Fruit fly (Drosophila melanogaster) whole organism, embryonic: ENCODE results near the gene senju.

Source experiments
- C15 ChIP-seq: fragments of 200-800 bp; sonication (Bioruptor generic); IDR thresholded peaks from 3 replicates; pipeline ENCODE4 v1.3.6; 2022; ENCODE audit warnings: missing biosample characterization, missing genetic modification characterization
- CG10543 ChIP-seq: fragments of 200-800 bp; sonication (Bioruptor generic); optimal IDR thresholded peaks from 3 replicates; lab custom pipeline; 2017; ENCODE audit warnings: missing biosample characterization, mild to moderate bottlenecking, missing genetic modification characterization, moderate library complexity
- CG11560 ChIP-seq: fragments of 200-800 bp; sonication (Bioruptor generic); IDR thresholded peaks from 3 replicates; pipeline ENCODE4 v1.3.6; 2022; ENCODE audit warnings: missing biosample characterization, missing genetic modification characterization
- CG12391 ChIP-seq: fragments of 200-800 bp; sonication (Bioruptor generic); optimal IDR thresholded peaks from 3 replicates; lab custom pipeline; 2018; ENCODE audit warnings: missing biosample characterization, mild to moderate bottlenecking, missing genetic modification characterization, moderate library complexity
- CG12659 ChIP-seq: fragments of 200-800 bp; sonication (Bioruptor generic); optimal IDR thresholded peaks from 3 replicates; lab custom pipeline; 2017; ENCODE audit warnings: mild to moderate bottlenecking, missing biosample characterization, missing genetic modification reagents, missing genetic modification characterization
- CG12769 ChIP-seq: fragments of 200-800 bp; sonication (Bioruptor generic); optimal IDR thresholded peaks from 2 replicates; lab custom pipeline; 2019; ENCODE audit warnings: missing biosample characterization, mild to moderate bottlenecking, missing genetic modification characterization, moderate library complexity
- CG15514 ChIP-seq: fragments of 200-800 bp; sonication (Bioruptor generic); optimal IDR thresholded peaks from 3 replicates; lab custom pipeline; 2017; ENCODE audit warnings: missing biosample characterization, missing genetic modification characterization, mild to moderate bottlenecking, moderate library complexity, missing genetic modification reagents
- CG16863 ChIP-seq: fragments of 200-800 bp; sonication (Bioruptor generic); optimal IDR thresholded peaks from 3 replicates; lab custom pipeline; 2016; ENCODE audit warnings: missing biosample characterization, missing genetic modification characterization
- CG32532 ChIP-seq: fragments of 200-800 bp; sonication (Bioruptor generic); IDR thresholded peaks from 2 replicates; pipeline ENCODE4 v1.3.6; 2022; ENCODE audit warnings: missing biosample characterization, missing genetic modification characterization
- CG32767 ChIP-seq: fragments of 200-800 bp; sonication (Bioruptor generic); IDR thresholded peaks from 2 replicates; pipeline ENCODE4 v1.3.6; 2022; ENCODE audit warnings: missing biosample characterization, missing genetic modification characterization
- CG34224 ChIP-seq: fragments of 200-800 bp; sonication (Bioruptor generic); IDR thresholded peaks from 3 replicates; pipeline ENCODE4 v1.3.6; 2022; ENCODE audit warnings: missing biosample characterization, missing genetic modification characterization; ENCODE audit not compliant: partially characterized antibody
- CG8089 ChIP-seq: fragments of 200-800 bp; sonication (Bioruptor generic); optimal IDR thresholded peaks from 3 replicates; lab custom pipeline; 2016; ENCODE audit warnings: missing biosample characterization, missing genetic modification characterization
- Deaf1 ChIP-seq: fragments of 200-800 bp; optimal IDR thresholded peaks from 3 replicates; lab custom pipeline; 2019; ENCODE audit warnings: missing biosample characterization, mild to moderate bottlenecking, missing genetic modification characterization, moderate library complexity
- Dref ChIP-seq: fragments of 200-800 bp; sonication (Bioruptor generic); IDR thresholded peaks from 2 replicates; pipeline ENCODE4 v1.3.6; 2022; ENCODE audit warnings: missing biosample characterization, missing genetic modification characterization
- Ets65A ChIP-seq: fragments of 200-800 bp; sonication (Bioruptor generic); peaks from one replicate; lab custom pipeline; 2016; ENCODE audit warnings: missing biosample characterization, missing genetic modification characterization
- Gug ChIP-seq: fragments of 200-800 bp; sonication (Bioruptor generic); IDR thresholded peaks from 4 replicates; pipeline ENCODE4 v1.3.6; 2022; ENCODE audit warnings: missing biosample characterization, missing genetic modification characterization
- Mad ChIP-seq: fragments of 200-800 bp; sonication (Bioruptor generic); optimal IDR thresholded peaks from 2 replicates; lab custom pipeline; 2016; ENCODE audit warnings: missing biosample characterization, missing genetic modification characterization
- Mes4 ChIP-seq: fragments of 200-800 bp; sonication (Bioruptor generic); optimal IDR thresholded peaks from 2 replicates; lab custom pipeline; 2016; ENCODE audit warnings: missing biosample characterization, missing genetic modification characterization
- Pdp1 ChIP-seq, 2 experiments: fragments of 200-800 bp; sonication (Bioruptor generic); optimal IDR thresholded peaks; 3 replicates each; lab custom pipeline; 2016; ENCODE audit warnings: missing biosample characterization in 2 of 2, missing genetic modification characterization in 2 of 2, mild to moderate bottlenecking in 1 of 2, moderate library complexity in 1 of 2
- ash1 ChIP-seq: fragments of 200-800 bp; sonication (Bioruptor generic); optimal IDR thresholded peaks from 2 replicates; lab custom pipeline; 2018; ENCODE audit warnings: missing biosample characterization, mild to moderate bottlenecking, missing genetic modification characterization
- bowl ChIP-seq: fragments of 200-800 bp; sonication (Bioruptor generic); IDR thresholded peaks from 2 replicates; pipeline ENCODE4 v1.3.6; 2022; ENCODE audit warnings: missing biosample characterization, missing genetic modification characterization
- chinmo ChIP-seq: fragments of 200-800 bp; sonication (Bioruptor generic); IDR thresholded peaks from 4 replicates; pipeline ENCODE4 v1.3.6; 2022; ENCODE audit warnings: missing biosample characterization, missing genetic modification characterization; ENCODE audit not compliant: partially characterized antibody
- ci ChIP-seq: fragments of 200-800 bp; sonication (Bioruptor generic); IDR thresholded peaks from 3 replicates; pipeline ENCODE4 v1.3.6; 2022; ENCODE audit warnings: missing biosample characterization, missing genetic modification characterization
- croc ChIP-seq: fragments of 200-800 bp; sonication (Bioruptor generic); conservative IDR thresholded peaks from 3 replicates; pipeline ENCODE4 v1.3.6; 2022; ENCODE audit warnings: missing biosample characterization, missing genetic modification characterization
- luna ChIP-seq: fragments of 200-800 bp; sonication (Bioruptor generic); optimal IDR thresholded peaks from 2 replicates; lab custom pipeline; 2016; ENCODE audit warnings: missing biosample characterization, missing genetic modification characterization
- nerfin-1 ChIP-seq: fragments of 200-800 bp; sonication (Bioruptor generic); optimal IDR thresholded peaks from 3 replicates; lab custom pipeline; 2019; ENCODE audit warnings: missing biosample characterization, mild to moderate bottlenecking, missing genetic modification characterization, moderate library complexity
- nom ChIP-seq: fragments of 200-800 bp; sonication (Bioruptor generic); optimal IDR thresholded peaks from 2 replicates; lab custom pipeline; 2017; ENCODE audit warnings: missing biosample characterization, missing genetic modification characterization, mild to moderate bottlenecking, moderate library complexity, missing genetic modification reagents
- phol ChIP-seq: fragments of 200-800 bp; sonication (Bioruptor generic); optimal IDR thresholded peaks from 3 replicates; lab custom pipeline; 2018; ENCODE audit warnings: missing biosample characterization, mild to moderate bottlenecking, missing genetic modification characterization, moderate library complexity
- sens ChIP-seq: fragments of 200-800 bp; sonication (Bioruptor generic); peaks from one replicate; lab custom pipeline; 2016; ENCODE audit warnings: missing biosample characterization, missing genetic modification characterization
- seq ChIP-seq: fragments of 200-800 bp; sonication (Bioruptor generic); IDR thresholded peaks from 2 replicates; pipeline ENCODE4 v1.3.6; 2022; ENCODE audit warnings: missing biosample characterization, missing genetic modification characterization
- sr ChIP-seq: fragments of 200-800 bp; sonication (Bioruptor generic); IDR thresholded peaks from 3 replicates; pipeline ENCODE4 v1.3.6; 2022; ENCODE audit warnings: missing biosample characterization, missing genetic modification characterization
- tin ChIP-seq: fragments of 200-800 bp; sonication (Bioruptor generic); optimal IDR thresholded peaks from 3 replicates; lab custom pipeline; 2016; ENCODE audit warnings: missing biosample characterization, missing genetic modification characterization
- twi ChIP-seq: fragments of 200-800 bp; optimal IDR thresholded peaks from 2 replicates; lab custom pipeline; 2019; ENCODE audit warnings: missing biosample characterization, mild to moderate bottlenecking, missing genetic modification characterization, moderate library complexity
- unc-4 ChIP-seq: fragments of 200-800 bp; sonication (Bioruptor generic); IDR thresholded peaks from 2 replicates; pipeline ENCODE4 v1.3.6; 2022; ENCODE audit warnings: missing biosample characterization, missing genetic modification characterization; ENCODE audit not compliant: partially characterized antibody
- wor ChIP-seq: fragments of 200-800 bp; sonication (Bioruptor generic); IDR thresholded peaks from 2 replicates; pipeline ENCODE4 v1.3.6; 2022; ENCODE audit warnings: missing biosample characterization, missing genetic modification characterization
- zfh1 ChIP-seq: fragments of 200-800 bp; sonication (Bioruptor generic); IDR thresholded peaks from 3 replicates; pipeline ENCODE4 v1.3.6; 2022; ENCODE audit warnings: missing biosample characterization, missing genetic modification characterization

Gene senju

dm6 chr2L:5099790-5100360, 47.2 kb downstream of the senju start, which contains the start of gene ND-13A (continued):
- peak; percentile 4 for TF ChIP-seq CG12391 (tag; lab: Kevin White, UChicago)
- peak; percentile 35 for TF ChIP-seq CG12659
- peak; percentile 44 for TF ChIP-seq CG15514 (GFP tag; lab: Kevin White, UChicago)
- peak; percentile 39; the same call in 1 of the 2 replicates for TF ChIP-seq unc-4 (GFP tag; lab: Robert Waterston, UW)
- TF ChIP-seq, all 482 proteins: peak for 54

dm6 chr2L:5100577-5100976, 47.9 kb downstream of the senju start, which contains the start of gene Msp300:
TSS of gene Msp300 (plus strand) at chr2L:5100877.
- TF ChIP-seq twi (tag; lab: Kevin White, UChicago): no peak
- no peak for TF ChIP-seq CG32767
- TF ChIP-seq CG12769 (tag; lab: Kevin White, UChicago): peak; percentile 39
- TF ChIP-seq seq: no peak
- peak; percentile 88 for TF ChIP-seq Deaf1 (tag; lab: Kevin White, UChicago)
- TF ChIP-seq Pdp1 (GFP tag; optimal IDR thresholded peaks at IDR 0.05; lab: Kevin White, UChicago): no peak
- TF ChIP-seq Gug (GFP tag; lab: Robert Waterston, UW): no peak
- no peak for TF ChIP-seq Mes4 (GFP tag; lab: Kevin White, UChicago)
- TF ChIP-seq bowl (GFP tag; lab: Robert Waterston, UW): no peak
- 0 out of 3 replicates have a peak, but pooled peaks have one; percentile 43 for TF ChIP-seq ci
- TF ChIP-seq chinmo: no peak
- TF ChIP-seq croc (GFP tag; lab: Robert Waterston, UW): no peak
- no peak for TF ChIP-seq C15 (GFP tag; lab: Robert Waterston, UW)
- TF ChIP-seq sr (GFP tag; lab: Robert Waterston, UW): no peak
- no peak for TF ChIP-seq Mad
- no peak for TF ChIP-seq CG8089
- 0 out of 2 replicates have a peak, but pooled peaks have one; percentile 5 for TF ChIP-seq CG32532 (GFP tag; lab: Robert Waterston, UW)
- no peak for TF ChIP-seq luna
- TF ChIP-seq Dref (GFP tag; lab: Robert Waterston, UW): no peak
- no peak for TF ChIP-seq nom (GFP tag; lab: Kevin White, UChicago)
- no peak for TF ChIP-seq Ets65A
- TF ChIP-seq phol (tag; lab: Kevin White, UChicago): no peak
- TF ChIP-seq wor (GFP tag; lab: Robert Waterston, UW): no peak
- no peak for TF ChIP-seq CG16863 (GFP tag; lab: Kevin White, UChicago)
- TF ChIP-seq CG11560: no peak
- no peak for TF ChIP-seq ash1 (GFP tag; lab: Kevin White, UChicago)
- no peak for TF ChIP-seq tin (GFP tag; lab: Kevin White, UChicago)
- TF ChIP-seq CG34224 (GFP tag; lab: Robert Waterston, UW): no peak
- peak; percentile 13 for TF ChIP-seq CG10543 (GFP tag; lab: Kevin White, UChicago)

dm6 chr2L:5103733-5104132, 51.1 kb downstream of the senju start:
- TF ChIP-seq nerfin-1: no peak
- TF ChIP-seq zfh1: 0 out of 3 replicates have a peak, but pooled peaks have one; percentile 33
- TF ChIP-seq sens: peak; percentile 74
